Worm (Caenorhabditis elegans) whole organism, L4/young adult: ENCODE measurements around the gene lgc-53.

Experiments used
- W03F9.2 ChIP-seq: fragments of 150-350 bp; optimal IDR thresholded peaks from 2 replicates; lab custom pipeline; 2014; ENCODE audit warnings: missing biosample characterization, missing genetic modification characterization
- dao-5 ChIP-seq: sonication (generic microtip); optimal IDR thresholded peaks from 2 replicates; lab custom pipeline; 2016; ENCODE audit warnings: missing genotype, missing genetic modification characterization, moderate library complexity, missing compliant biosample characterization
- him-1 ChIP-seq: sonication (generic microtip); optimal IDR thresholded peaks from 2 replicates; lab custom pipeline; 2016; ENCODE audit warnings: missing genotype, missing genetic modification reagents, missing genetic modification characterization, missing compliant biosample characterization

Gene lgc-53

DNA sequence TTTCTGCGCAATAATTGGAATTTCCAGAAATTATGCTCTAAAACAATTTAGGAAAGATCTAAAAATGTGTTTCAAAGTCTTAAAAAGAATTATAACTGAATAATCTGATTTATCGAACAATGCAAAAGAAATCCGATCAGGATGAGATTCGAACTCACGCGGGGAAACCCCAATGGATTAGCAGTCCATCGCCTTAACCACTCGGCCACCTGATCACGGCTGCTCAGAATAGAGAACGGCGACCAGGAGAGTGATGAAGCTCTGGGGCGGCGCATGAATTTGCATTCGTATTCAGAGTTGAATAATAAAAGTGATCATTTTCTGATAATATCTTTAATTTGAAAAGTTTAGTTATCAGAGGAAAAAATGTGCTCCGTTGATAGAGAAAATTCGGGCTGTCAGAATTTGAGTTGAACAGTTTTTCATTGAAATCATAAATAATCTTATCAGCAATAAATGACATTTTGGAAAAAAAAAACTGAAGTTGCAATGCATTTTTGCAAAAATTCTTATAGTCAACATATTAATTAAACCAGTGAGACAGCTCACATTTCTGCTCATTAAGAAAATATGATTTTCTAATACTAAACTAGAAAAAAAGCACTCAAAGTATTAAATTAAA, 21.5 kb upstream of the lgc-53 start:
- TF ChIP-seq him-1 (no peak), dao-5 (tag; lab: Kevin White, UChicago) (no peak), W03F9.2 (tag; lab: Kevin White, UChicago) (no peak)

DNA sequence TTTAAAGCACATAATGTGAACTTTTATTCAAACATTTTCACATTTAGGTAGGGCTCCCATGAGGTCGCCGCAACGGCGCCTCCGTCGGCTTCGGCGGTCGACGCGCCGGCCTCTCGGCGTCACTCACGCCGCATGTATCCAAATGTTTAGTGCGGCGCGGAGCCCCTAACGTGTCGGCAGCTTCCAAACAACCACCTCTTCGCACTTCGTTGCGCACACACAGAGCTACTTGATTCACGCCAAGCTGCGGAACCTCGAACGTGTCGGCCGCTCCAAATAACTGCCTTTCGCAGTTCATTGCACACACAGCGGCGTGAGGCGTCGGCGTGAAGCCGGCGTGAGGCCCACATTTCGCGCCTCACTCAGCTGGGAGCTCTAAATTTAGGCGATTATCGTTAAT, 20.4 kb upstream of the lgc-53 start, which contains the start of gene F22H10.6:
Gene F22H10.6, minus strand, starts transcription at position 292 of the 400 bp plus-strand sequence.
- TF ChIP-seq him-1 (no peak), W03F9.2 (tag; lab: Kevin White, UChicago) (no peak), dao-5 (tag; lab: Kevin White, UChicago) (no peak)

DNA sequence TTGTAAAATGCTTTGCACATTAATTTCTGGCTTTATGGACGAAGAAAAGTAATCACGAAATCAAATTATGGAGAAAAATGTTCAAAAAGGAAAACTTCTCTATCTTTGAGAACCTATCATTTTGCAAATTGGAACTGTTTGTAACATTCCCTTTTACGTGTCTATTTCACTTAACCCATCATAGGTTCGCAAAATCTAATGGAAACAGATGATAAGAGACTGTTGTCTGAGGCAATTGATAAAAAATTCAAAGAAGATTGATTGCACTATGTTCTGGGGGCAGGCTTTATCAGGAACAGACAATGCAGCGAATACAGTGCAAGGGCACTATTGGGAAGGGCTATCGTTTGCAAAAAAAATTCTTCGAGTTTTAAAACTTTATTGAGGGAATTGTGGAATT, 16.3 kb upstream of the lgc-53 start:
- TF ChIP-seq him-1 (no peak), W03F9.2 (tag; lab: Kevin White, UChicago) (no peak), dao-5 (tag; lab: Kevin White, UChicago) (no peak)

DNA sequence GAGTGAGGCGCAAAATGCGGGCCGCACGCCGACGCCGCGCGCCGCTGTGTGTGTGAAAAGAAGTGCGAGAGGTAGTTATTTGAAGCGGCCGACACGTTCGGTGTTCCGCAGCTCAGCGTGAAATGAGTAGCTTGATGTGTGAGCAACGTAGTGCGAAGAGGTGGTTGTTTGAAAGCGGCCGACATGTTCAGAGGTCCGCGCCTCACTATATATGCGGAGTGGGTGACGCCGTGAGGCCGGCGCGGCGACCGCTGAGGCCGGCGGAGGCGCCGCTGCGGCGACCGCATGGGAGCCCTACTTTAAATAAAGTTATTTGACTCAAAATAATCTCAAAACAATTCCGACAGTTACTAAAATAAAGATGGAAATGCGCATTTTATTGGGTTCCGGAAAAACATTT, 14.7 kb upstream of the lgc-53 start:
- TF ChIP-seq W03F9.2 (tag; lab: Kevin White, UChicago) = no peak
- TF ChIP-seq dao-5 (tag; lab: Kevin White, UChicago) = no peak
- no peak for TF ChIP-seq him-1

DNA sequence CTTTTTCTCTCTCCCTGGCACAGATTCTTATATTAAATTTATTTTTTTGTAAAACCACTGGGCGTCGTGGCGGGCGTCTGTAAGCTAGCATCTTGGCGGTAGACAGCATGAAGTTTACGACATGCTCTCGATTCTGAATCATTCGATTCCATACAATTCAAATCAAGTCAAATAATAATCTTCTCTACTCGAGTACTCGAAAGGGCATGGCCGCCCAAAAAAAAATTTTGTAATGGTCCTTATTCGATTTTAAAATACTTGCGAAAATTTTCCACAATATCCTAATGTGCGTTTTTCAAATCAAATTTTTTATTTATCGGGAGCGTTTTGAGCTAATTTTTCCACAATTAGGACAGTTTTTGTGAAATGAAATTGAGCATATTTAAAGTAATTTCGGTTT, 13.4 kb upstream of the lgc-53 start:
- no peak for TF ChIP-seq dao-5 (tag; lab: Kevin White, UChicago)
- no peak for TF ChIP-seq him-1

DNA sequence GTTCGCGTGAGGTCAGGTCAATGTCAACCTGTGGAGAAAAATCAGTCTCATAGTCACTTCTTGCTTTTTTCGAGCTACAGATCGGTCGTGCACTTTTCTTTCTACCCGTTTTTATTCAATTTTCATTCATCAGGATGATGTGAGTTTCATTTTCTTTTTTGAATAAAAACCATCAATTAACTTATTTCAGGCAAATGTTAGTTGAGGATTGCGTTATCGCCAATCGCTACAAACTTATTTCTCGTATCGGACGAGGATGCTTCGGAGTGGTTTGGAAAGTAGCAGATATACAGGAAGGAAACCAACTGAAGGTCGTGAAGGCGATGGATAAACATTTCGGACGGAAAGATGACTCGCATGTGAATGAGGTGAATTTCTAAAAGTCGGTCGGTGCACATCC, 9.2 kb upstream of the lgc-53 start, which contains the start of gene F22H10.1:
Gene F22H10.1, plus strand, starts transcription at position 211 of the 400 bp plus-strand sequence.
- TF ChIP-seq him-1 (no peak), dao-5 (tag; lab: Kevin White, UChicago) (no peak), W03F9.2 (tag; lab: Kevin White, UChicago) (no peak)

DNA sequence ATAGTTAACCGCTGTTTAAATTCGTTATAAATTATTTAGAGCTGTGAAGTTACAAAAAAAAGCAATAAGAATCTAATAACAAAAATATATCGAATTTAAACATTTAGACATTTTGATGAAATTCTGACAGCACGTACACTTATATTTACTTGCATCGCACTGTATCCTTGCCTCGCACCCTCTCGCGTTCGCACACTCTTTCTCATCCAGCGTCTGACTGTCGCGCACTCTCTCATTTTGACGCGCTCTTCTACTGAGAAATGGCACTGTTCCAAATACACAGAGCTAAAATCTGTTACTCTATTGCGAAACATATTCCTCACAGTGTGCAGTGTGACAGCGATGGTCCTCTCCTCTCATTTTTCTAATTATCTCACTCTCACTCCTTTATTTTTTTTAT, 7.4 kb upstream of the lgc-53 start:
- TF ChIP-seq W03F9.2 (tag; lab: Kevin White, UChicago) (no peak), dao-5 (tag; lab: Kevin White, UChicago) (no peak), him-1 (no peak)

DNA sequence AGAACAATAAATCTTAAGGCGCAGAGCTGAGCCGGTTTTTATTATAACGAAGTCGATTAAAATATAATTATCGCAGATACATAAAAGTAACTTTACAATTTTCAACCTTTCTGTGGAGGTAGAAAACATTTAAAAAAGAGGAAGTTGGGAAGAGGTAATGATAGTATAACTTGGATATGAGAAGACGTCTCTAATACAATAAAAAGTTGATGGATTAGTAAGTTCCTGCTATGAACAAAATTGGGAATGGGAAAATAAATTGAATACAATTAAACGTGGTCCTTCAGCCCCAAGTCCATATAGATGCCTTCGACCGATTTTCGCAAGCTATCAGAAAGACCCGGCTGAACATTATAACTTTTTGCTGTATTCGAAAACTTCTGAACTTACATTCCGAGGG, 5.9 kb upstream of the lgc-53 start:
- TF ChIP-seq dao-5 (tag; lab: Kevin White, UChicago) (no peak), W03F9.2 (tag; lab: Kevin White, UChicago) (no peak), him-1 (no peak)

DNA sequence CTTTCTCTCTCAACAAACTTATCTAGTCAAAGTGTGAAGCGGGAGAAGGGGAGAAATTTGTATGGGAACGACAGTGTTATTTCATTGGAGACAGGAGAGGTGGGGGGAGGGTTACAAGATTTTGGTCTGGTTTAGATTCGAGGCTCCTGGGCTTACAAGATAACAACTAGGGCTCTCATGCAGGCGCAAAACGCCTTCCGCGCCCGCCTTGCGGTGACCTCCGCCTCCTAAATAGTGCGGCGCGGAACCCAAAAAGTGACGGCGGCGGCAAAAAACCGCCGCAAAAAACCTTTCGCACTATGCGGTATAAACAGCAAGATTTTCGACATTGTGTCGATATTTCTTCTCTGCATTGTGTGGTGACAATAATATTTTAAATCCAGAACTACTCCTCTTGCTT, 4.5 kb downstream of the lgc-53 start:
- TF ChIP-seq him-1 (no peak), W03F9.2 (tag; lab: Kevin White, UChicago) (no peak), dao-5 (tag; lab: Kevin White, UChicago) (no peak)

DNA sequence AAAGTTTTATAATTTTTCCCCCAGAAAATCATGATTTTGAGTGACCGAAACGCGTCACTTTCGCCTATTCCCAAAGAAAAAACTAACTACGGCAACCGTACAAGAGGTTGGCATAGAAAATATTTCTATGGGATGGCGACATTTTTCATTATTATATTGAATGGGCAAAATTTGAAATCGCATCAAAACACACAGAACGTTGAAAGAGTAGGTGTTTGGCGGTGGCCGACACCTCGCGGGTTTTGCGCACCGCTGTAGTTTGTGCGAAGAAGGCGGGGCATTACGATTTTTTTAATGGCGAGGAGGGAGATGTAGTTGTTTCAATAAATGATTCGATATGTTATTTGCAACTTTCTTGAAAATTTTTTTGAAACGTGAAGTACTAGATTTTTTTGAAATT, 10.4 kb downstream of the lgc-53 start:
- no peak for TF ChIP-seq W03F9.2 (tag; lab: Kevin White, UChicago)
- no peak for TF ChIP-seq him-1
- no peak for TF ChIP-seq dao-5 (tag; lab: Kevin White, UChicago)

DNA sequence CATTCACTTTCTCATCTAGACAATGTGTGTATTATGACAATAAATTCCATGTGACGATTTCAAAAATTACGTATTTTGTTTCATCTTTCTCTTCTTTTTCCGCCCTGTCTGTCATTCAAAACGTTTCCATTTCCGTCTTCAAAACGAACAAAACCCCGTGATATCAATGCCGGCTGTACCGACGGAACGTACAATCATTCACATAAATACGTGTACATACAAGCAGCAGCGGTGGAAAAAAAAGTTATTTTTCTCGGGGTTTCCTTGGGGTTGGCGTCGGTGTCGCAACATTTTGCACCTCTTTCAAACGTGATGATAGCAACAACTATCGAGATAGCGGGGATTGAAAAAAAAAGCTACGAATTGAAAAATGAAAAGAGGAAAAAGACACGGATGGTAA, 13.5 kb downstream of the lgc-53 start:
- TF ChIP-seq W03F9.2 (tag; lab: Kevin White, UChicago) (no peak), dao-5 (tag; lab: Kevin White, UChicago) (no peak), him-1 (no peak)

DNA sequence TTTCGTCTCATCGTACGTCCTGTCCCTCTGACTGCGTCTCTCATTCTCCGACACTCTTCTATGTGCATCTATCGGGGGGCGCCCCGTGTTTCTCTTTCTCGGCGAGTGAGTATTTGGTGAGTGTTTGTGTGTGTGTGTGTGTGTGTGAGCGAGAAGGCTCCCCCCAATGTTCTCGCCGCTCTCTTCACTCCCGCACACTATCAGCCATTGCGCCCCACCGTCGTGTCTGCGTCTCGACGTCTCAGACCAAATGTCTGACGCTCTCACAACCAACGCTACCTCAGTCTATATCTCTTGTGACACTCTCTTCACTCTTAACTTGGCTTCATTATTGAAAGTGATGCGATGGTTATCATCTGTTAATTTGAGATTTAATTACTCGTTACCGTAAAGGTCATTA, 15.4 kb downstream of the lgc-53 start:
- TF ChIP-seq dao-5 (tag; lab: Kevin White, UChicago) = peak; percentile 39
- peak; percentile 73 for TF ChIP-seq him-1
- no peak for TF ChIP-seq W03F9.2 (tag; lab: Kevin White, UChicago)

DNA sequence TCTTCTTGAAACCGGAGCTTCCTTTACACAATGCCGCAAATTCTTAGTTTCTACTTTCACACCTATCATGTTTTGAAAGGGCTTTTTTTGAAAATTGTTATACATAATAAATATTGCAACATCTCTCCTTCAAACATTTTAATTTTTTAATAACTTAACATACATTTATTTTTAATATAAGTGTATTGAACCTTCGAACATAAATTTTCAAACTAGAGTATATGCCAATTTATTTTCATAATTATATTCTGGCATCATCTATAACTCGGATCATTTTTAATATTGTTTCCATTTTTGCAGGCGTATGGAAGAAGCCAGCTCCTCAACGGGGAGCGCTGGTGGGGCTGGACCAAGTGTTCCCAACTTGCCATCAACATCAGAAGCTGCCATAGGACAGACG, 17.8 kb downstream of the lgc-53 start, which contains the start of gene hda-4:
Gene hda-4, plus strand, starts transcription at position 301 of the 400 bp plus-strand sequence.
- TF ChIP-seq him-1 (no peak), W03F9.2 (tag; lab: Kevin White, UChicago) (no peak), dao-5 (tag; lab: Kevin White, UChicago) (no peak)

DNA sequence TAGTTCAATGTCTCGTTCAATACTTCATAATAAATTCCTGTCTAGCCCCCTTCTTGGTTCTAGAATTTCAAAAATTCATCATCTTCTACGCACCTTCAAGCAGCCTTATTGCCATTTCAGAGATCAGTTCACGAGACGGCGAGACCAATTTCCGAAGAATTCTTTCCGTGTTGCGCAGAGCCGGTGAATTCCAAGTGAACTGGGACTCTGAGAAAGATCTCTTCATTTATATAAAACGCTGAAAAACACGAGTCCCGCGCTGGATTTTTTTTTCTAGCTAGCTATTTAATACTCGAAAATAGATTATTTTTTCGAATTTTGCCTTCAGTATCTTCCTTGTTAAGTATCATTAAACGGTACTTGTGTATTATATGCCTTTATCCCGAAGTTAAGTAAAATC, 19.7 kb downstream of the lgc-53 start:
- TF ChIP-seq dao-5 (tag; lab: Kevin White, UChicago) = no peak
- no peak for TF ChIP-seq him-1
- no peak for TF ChIP-seq W03F9.2 (tag; lab: Kevin White, UChicago)

DNA sequence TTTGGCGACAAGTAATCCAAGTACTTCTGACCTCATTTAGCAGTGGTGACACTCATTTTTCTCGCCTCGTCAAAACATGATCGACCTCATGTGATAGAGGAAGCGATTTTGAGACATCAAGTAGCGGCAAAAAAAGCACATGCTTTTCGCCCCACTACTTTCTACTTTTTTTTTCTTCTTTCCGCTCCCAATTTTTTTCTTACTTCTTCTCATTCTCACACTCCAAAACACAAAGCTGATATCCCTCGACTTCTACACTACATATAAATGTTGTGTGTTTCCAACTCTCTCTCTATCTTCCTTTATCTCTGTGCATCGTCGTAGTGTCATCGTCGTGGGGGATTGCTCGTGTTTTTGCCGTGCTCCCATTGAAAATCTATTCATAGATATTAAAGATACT, 20.8 kb downstream of the lgc-53 start:
- TF ChIP-seq W03F9.2 (tag; lab: Kevin White, UChicago) (no peak), him-1 (no peak), dao-5 (tag; lab: Kevin White, UChicago) (no peak)
